Worm (Caenorhabditis elegans): Measurements from ENCODE around the gene plc-2.

DNA sequence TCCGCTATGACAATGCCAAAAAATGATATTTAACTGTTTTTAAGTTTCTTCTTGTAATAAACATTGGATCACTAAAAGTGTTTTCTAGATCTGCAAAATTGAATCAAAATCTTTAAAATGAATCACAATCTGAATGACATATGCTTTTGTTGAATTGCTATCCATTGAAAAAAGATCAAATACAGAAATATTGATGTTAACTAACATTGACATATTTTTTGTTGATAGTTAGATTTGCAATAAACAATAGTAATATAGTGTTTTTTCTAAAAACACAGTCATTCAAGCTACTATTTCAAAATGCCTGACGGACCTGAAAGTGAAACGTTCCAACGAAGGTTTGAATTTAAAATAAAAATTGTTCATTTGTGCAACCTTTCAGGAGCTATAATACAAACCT, 41.7 kb upstream of the plc-2 start, which contains the start of gene T09F5.2:
- no peak for TF ChIP-seq ztf-29 (GFP tag; IDR thresholded peaks at IDR 0.05)
- no peak for TF ChIP-seq cog-1 (tag; optimal IDR thresholded peaks at IDR 0.05)
- no peak for TF ChIP-seq T22C8.4 (GFP tag; IDR thresholded peaks at IDR 0.05)
- no peak for TF ChIP-seq ref-1 (GFP tag; conservative IDR thresholded peaks at IDR 0.05)
- TF ChIP-seq ztf-23 (GFP tag; IDR thresholded peaks at IDR 0.05): no peak
